Worm (Caenorhabditis elegans): ENCODE data around the gene srx-5.

DNA sequence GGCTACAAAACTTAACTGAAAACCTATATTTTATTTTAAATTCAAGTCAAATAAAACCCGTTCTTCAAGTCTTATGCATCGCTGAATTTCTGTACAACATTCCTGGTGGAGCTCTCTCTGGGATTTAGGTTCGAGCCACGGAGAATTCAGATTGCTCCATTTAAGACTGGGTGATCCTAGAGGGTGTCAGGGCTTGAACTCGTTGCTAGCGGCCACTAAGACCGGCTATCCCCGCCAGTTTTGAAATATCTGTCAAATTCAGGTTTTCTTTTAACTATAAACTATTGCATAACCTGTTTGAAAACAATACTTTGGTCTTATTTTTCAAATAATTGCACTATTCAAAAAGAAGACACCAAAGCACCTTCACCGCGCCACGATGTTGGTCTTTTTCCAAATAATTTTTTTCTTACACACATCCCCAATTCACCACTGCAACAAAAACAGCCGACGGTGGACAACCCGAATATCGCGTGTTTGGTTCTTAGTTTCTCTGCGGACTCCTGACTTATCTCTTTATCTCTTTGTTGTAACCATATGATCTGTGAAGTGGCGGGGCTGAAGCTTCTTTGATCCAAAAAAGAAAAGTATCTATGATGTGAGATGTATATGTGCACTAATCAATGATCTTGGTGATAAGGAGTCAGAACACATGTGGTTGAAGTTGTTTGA is 29.1 kb downstream of the srx-5 start:
- no peak for TF ChIP-seq fkh-10 (GFP tag; optimal IDR thresholded peaks at IDR 0.05)
- TF ChIP-seq ztf-4 (tag; optimal IDR thresholded peaks at IDR 0.05): no peak
- peak; percentile 77 for TF ChIP-seq elt-2 (tag; optimal IDR thresholded peaks at IDR 0.05)
- TF ChIP-seq mdl-1 (tag; optimal IDR thresholded peaks at IDR 0.05): peak; percentile 38
- no peak for TF ChIP-seq R02D3.7 (tag; optimal IDR thresholded peaks at IDR 0.05)
- TF ChIP-seq unc-62 (GFP tag; optimal IDR thresholded peaks at IDR 0.05): no peak
- TF ChIP-seq nfya-1 (tag; optimal IDR thresholded peaks at IDR 0.05; ENCODE audit: insufficient read depth): peak; percentile 49
- no peak for TF ChIP-seq fos-1 (tag; optimal IDR thresholded peaks at IDR 0.05)
- no peak for TF ChIP-seq nhr-77 (tag; optimal IDR thresholded peaks at IDR 0.05)
- no peak for TF ChIP-seq lin-15B (tag; optimal IDR thresholded peaks at IDR 0.05)
- TF ChIP-seq nhr-11 (tag; optimal IDR thresholded peaks at IDR 0.05): no peak
- peak; percentile 50 for TF ChIP-seq ama-1 (optimal IDR thresholded peaks at IDR 0.05)
- TF ChIP-seq ceh-82 (tag; optimal IDR thresholded peaks at IDR 0.05): no peak
